Worm (Caenorhabditis elegans) whole organism, L4 larva: ENCODE results near the gene PDB1.1.

Experiments
- D1046.2 ChIP-seq: fragments of 200-800 bp; sonication (Bioruptor generic); IDR thresholded peaks from 2 replicates; pipeline ENCODE4 v1.3.6; 2022; ENCODE audit warnings: missing genetic modification characterization, missing compliant biosample characterization
- R02D3.7 ChIP-seq: fragments of 150-350 bp; sonication (generic microtip); optimal IDR thresholded peaks from 3 replicates; lab custom pipeline; 2014; ENCODE audit warnings: missing biosample characterization, missing genetic modification characterization
- T26A8.4 ChIP-seq: fragments of 200-800 bp; sonication (Bioruptor generic); IDR thresholded peaks from 2 replicates; pipeline ENCODE4 v1.3.6; 2022; ENCODE audit warnings: missing genetic modification characterization, missing compliant biosample characterization
- aha-1 ChIP-seq: fragments of 150-350 bp; peaks from one replicate; lab custom pipeline; 2014; ENCODE audit warnings: missing biosample characterization, missing genetic modification characterization
- ceh-20 ChIP-seq: fragments of 200-800 bp; sonication (Bioruptor generic); IDR thresholded peaks from 2 replicates; pipeline ENCODE4 v1.3.6; 2022; ENCODE audit warnings: missing genetic modification reagents, missing genetic modification characterization, missing compliant biosample characterization
- ceh-62 ChIP-seq: sonication (generic microtip); optimal IDR thresholded peaks from 2 replicates; lab custom pipeline; 2017; ENCODE audit warnings: missing biosample characterization, missing genetic modification characterization
- ceh-82 ChIP-seq: sonication (generic microtip); optimal IDR thresholded peaks from 2 replicates; lab custom pipeline; 2017; ENCODE audit warnings: missing biosample characterization, missing genetic modification characterization
- daf-12 ChIP-seq: fragments of 150-350 bp; optimal IDR thresholded peaks from 2 replicates; lab custom pipeline; 2014; ENCODE audit warnings: missing biosample characterization, missing genetic modification reagents, missing genetic modification characterization
- daf-16 ChIP-seq, 3 experiments: sonication (generic microtip); optimal IDR thresholded peaks; 2 replicates each; lab custom pipeline; 2016 to 2017; ENCODE audit warnings: missing genetic modification characterization in 3 of 3, missing genetic modification reagents in 3 of 3, mild to moderate bottlenecking in 2 of 3, missing compliant biosample characterization in 2 of 3, missing biosample characterization in 1 of 3, moderate library complexity in 1 of 3
- daf-19 ChIP-seq: fragments of 200-800 bp; sonication (Bioruptor generic); conservative IDR thresholded peaks from 2 replicates; pipeline ENCODE4 v1.3.6; 2022; ENCODE audit warnings: missing genetic modification characterization, missing compliant biosample characterization
- daf-8 ChIP-seq: fragments of 200-800 bp; sonication (Bioruptor generic); IDR thresholded peaks from 2 replicates; pipeline ENCODE4 v1.3.6; 2022; ENCODE audit warnings: missing genetic modification characterization, missing compliant biosample characterization
- dmd-6 ChIP-seq: fragments of 200-800 bp; sonication (Bioruptor generic); IDR thresholded peaks from 2 replicates; pipeline ENCODE4 v1.3.6; 2022; ENCODE audit warnings: missing genetic modification reagents, missing genetic modification characterization, missing compliant biosample characterization
- dmd-8 ChIP-seq: fragments of 200-800 bp; sonication (Bioruptor generic); IDR thresholded peaks from 2 replicates; pipeline ENCODE4 v1.3.6; 2022; ENCODE audit warnings: missing genetic modification characterization, missing compliant biosample characterization
- duxl-1 ChIP-seq: sonication (generic microtip); optimal IDR thresholded peaks from 2 replicates; lab custom pipeline; 2016; ENCODE audit warnings: mild to moderate bottlenecking, missing genetic modification characterization, moderate library complexity, missing compliant biosample characterization; ENCODE audit not compliant: poor library complexity
- dve-1 ChIP-seq: sonication (generic microtip); optimal IDR thresholded peaks from 2 replicates; lab custom pipeline; 2017; ENCODE audit warnings: antibody characterized with exemption, mild to moderate bottlenecking, missing genetic modification characterization, missing compliant biosample characterization; ENCODE audit not compliant: insufficient read depth
- egl-43 ChIP-seq: fragments of 200-800 bp; sonication (Bioruptor generic); IDR thresholded peaks from 2 replicates; pipeline ENCODE4 v1.3.6; 2022; ENCODE audit warnings: missing genetic modification reagents, missing genetic modification characterization, missing compliant biosample characterization
- hif-1 ChIP-seq, 2 experiments: sonication (generic microtip); optimal IDR thresholded peaks; 2 replicates each; lab custom pipeline; 2016 to 2017; ENCODE audit warnings: missing compliant biosample characterization in 2 of 2, missing genetic modification characterization in 2 of 2, missing genetic modification reagents in 2 of 2, missing genotype in 2 of 2, mild to moderate bottlenecking in 1 of 2
- hlh-11 ChIP-seq: fragments of 200-800 bp; sonication (Bioruptor generic); optimal IDR thresholded peaks from 2 replicates; lab custom pipeline; 2018; ENCODE audit warnings: mild to moderate bottlenecking, missing genetic modification characterization, missing compliant biosample characterization
- lin-13 ChIP-seq: fragments of 150-350 bp; optimal IDR thresholded peaks from 2 replicates; lab custom pipeline; 2014; ENCODE audit warnings: missing biosample characterization, missing genetic modification reagents, missing genetic modification characterization
- lin-39 ChIP-seq: fragments of 150-350 bp; optimal IDR thresholded peaks from 2 replicates; lab custom pipeline; 2014; ENCODE audit warnings: missing biosample characterization, missing genetic modification reagents, missing genetic modification characterization
- madf-5 ChIP-seq, 2 experiments: fragments of 200-800 bp; sonication (Bioruptor generic); IDR thresholded peaks; 2 replicates each; pipeline ENCODE4 v1.3.6; 2022; ENCODE audit warnings: missing compliant biosample characterization in 2 of 2, missing genetic modification characterization in 2 of 2
- mdl-1 ChIP-seq, 2 experiments: fragments of 150-350 bp in 1 of 2; sonication (generic microtip) in 1 of 2; optimal IDR thresholded peaks; 2 replicates each; lab custom pipeline; 2014 to 2017; ENCODE audit warnings: missing biosample characterization in 2 of 2, missing genetic modification characterization in 2 of 2
- nhr-102 ChIP-seq: sonication (generic microtip); optimal IDR thresholded peaks from 2 replicates; lab custom pipeline; 2016; ENCODE audit warnings: mild to moderate bottlenecking, missing genetic modification characterization, moderate library complexity, missing compliant biosample characterization
- nhr-11 ChIP-seq: fragments of 150-350 bp; optimal IDR thresholded peaks from 2 replicates; lab custom pipeline; 2014; ENCODE audit warnings: missing biosample characterization, missing genetic modification characterization
- nhr-28 ChIP-seq: fragments of 150-350 bp; optimal IDR thresholded peaks from 2 replicates; lab custom pipeline; 2014; ENCODE audit warnings: missing biosample characterization, missing genetic modification characterization
- nhr-48 ChIP-seq: sonication (generic microtip); optimal IDR thresholded peaks from 2 replicates; lab custom pipeline; 2016; ENCODE audit warnings: mild to moderate bottlenecking, missing genetic modification characterization, missing compliant biosample characterization
- nhr-76 ChIP-seq: fragments of 150-350 bp; optimal IDR thresholded peaks from 2 replicates; lab custom pipeline; 2014; ENCODE audit warnings: missing biosample characterization, missing genetic modification characterization
- nhr-77 ChIP-seq: fragments of 150-350 bp; optimal IDR thresholded peaks from 2 replicates; lab custom pipeline; 2014; ENCODE audit warnings: missing biosample characterization, missing genetic modification characterization
- php-3 ChIP-seq: fragments of 200-800 bp; sonication (Bioruptor generic); IDR thresholded peaks from 2 replicates; pipeline ENCODE4 v1.3.6; 2022; ENCODE audit warnings: missing genetic modification reagents, missing genetic modification characterization, missing compliant biosample characterization
- pqm-1 ChIP-seq: sonication (generic microtip); optimal IDR thresholded peaks from 2 replicates; lab custom pipeline; 2017; ENCODE audit warnings: missing biosample characterization, missing genetic modification characterization
- saeg-2 ChIP-seq: fragments of 200-800 bp; sonication (Bioruptor generic); IDR thresholded peaks from 2 replicates; pipeline ENCODE4 v1.3.6; 2022; ENCODE audit warnings: missing genetic modification reagents, missing genetic modification characterization, missing compliant biosample characterization
- set-16 ChIP-seq: fragments of 200-800 bp; sonication (Bioruptor generic); IDR thresholded peaks from 2 replicates; pipeline ENCODE4 v1.3.6; 2022; ENCODE audit warnings: missing genetic modification reagents, missing genetic modification characterization, missing compliant biosample characterization
- snpc-4 ChIP-seq: fragments of 150-350 bp; optimal IDR thresholded peaks from 2 replicates; lab custom pipeline; 2014; ENCODE audit warnings: missing biosample characterization, missing genetic modification characterization
- spr-3 ChIP-seq: fragments of 200-800 bp; sonication (Bioruptor generic); optimal IDR thresholded peaks from 2 replicates; lab custom pipeline; 2018; ENCODE audit warnings: mild to moderate bottlenecking, missing genetic modification characterization, missing compliant biosample characterization
- tra-1 ChIP-seq: fragments of 200-800 bp; sonication (Bioruptor generic); IDR thresholded peaks from 2 replicates; pipeline ENCODE4 v1.3.6; 2022; ENCODE audit warnings: missing genetic modification reagents, missing genetic modification characterization, missing compliant biosample characterization
- unc-130 ChIP-seq: sonication (generic microtip); optimal IDR thresholded peaks from 2 replicates; lab custom pipeline; 2016; ENCODE audit warnings: missing genetic modification reagents, missing genetic modification characterization, missing compliant biosample characterization
- unc-62 ChIP-seq, 3 experiments: fragments of 150-350 bp in 1 of 3; sonication (generic microtip); optimal IDR thresholded peaks in 2 of 3; peaks in 1 of 3; 1 replicate in 1 of 3; 2 replicates in 2 of 3; lab custom pipeline; 2014 to 2017; ENCODE audit warnings: missing biosample characterization in 3 of 3, missing genetic modification characterization in 3 of 3, missing genetic modification reagents in 3 of 3, missing genotype in 1 of 3

PDB1.1 gene

ce11 chrX:7558928-7559455, at the start of gene PDB1.1, which contains the start of gene F08C6.5:
Gene PDB1.1 (minus strand): TSS chrX:7559085.
Gene F08C6.5 (plus strand): TSS chrX:7559405.
- TF ChIP-seq hlh-11 (tag; lab: Kevin White, UChicago) (peak; percentile 55), nhr-28 (tag; lab: Kevin White, UChicago) (peak; percentile 88), dmd-6 (GFP tag; lab: Robert Waterston, UW) (peak; percentile 68), nhr-102 (no peak), nhr-77 (tag; lab: Kevin White, UChicago) (peak; percentile 69), lin-13 (GFP tag; lab: Kevin White, UChicago) (no peak), nhr-11 (tag; lab: Kevin White, UChicago) (no peak), egl-43 (GFP tag; lab: Robert Waterston, UW) (no peak), madf-5 (GFP tag; IDR thresholded peaks at IDR 0.05; lab: Robert Waterston, UW) (no peak), pqm-1 (tag; lab: Kevin White, UChicago) (peak; percentile 76), T26A8.4 (no peak), dve-1 (tag; lab: Kevin White, UChicago) (peak; percentile 4), nhr-48 (tag; lab: Kevin White, UChicago) (peak; percentile 4), mdl-1 (tag; optimal IDR thresholded peaks at IDR 0.05; lab: Kevin White, UChicago) (peak in 1 of 2 experiments; percentile 57), daf-16 (GFP tag; optimal IDR thresholded peaks at IDR 0.05; lab: Kevin White, UChicago) (no peak), daf-16 (tag; optimal IDR thresholded peaks at IDR 0.05; lab: Kevin White, UChicago) (peak; percentile 88), php-3 (peak; percentile 83)

ce11 chrX:7607982-7608381, 49.1 kb upstream of the PDB1.1 start, which contains the start of gene twk-17:
Gene twk-17 (minus strand): TSS chrX:7608082.
- no peak for TF ChIP-seq aha-1
- TF ChIP-seq ceh-62 (tag; lab: Kevin White, UChicago) = no peak
- no peak for TF ChIP-seq lin-13 (GFP tag; lab: Kevin White, UChicago)
- no peak for TF ChIP-seq R02D3.7 (tag; lab: Kevin White, UChicago)
- no peak for TF ChIP-seq snpc-4 (tag; lab: Kevin White, UChicago)
- 0 out of 2 replicates have a peak, but pooled peaks have one; percentile 63 for TF ChIP-seq D1046.2 (GFP tag; lab: Robert Waterston, UW)
- TF ChIP-seq set-16 (GFP tag; lab: Robert Waterston, UW) = 0 out of 2 replicates have a peak, but pooled peaks have one; percentile 18
- TF ChIP-seq ceh-82 = no peak
- no peak for TF ChIP-seq dmd-8 (GFP tag; lab: Robert Waterston, UW)
- no peak for TF ChIP-seq spr-3 (GFP tag; lab: Kevin White, UChicago)

DNA sequence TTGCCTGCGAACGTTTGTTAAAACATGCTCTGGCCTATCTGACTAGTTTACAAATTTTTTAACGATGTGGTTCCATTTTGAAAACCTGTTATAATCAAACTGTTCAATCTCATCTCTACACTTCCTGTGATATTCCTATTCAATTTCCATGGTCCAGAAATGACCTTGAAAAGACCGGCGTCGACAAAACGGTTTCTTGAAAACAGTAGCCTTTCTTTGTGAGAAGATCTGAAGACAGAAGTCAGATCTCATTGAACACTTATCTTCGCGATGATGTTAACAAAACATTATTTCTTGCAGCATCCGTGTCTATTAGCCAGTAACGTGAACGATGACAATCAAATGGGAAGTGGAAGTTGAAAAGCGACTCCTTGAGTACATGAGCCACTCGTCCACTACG, 37.7 kb upstream of the PDB1.1 start, which contains the start of gene C44E12.1:
TSS of gene C44E12.1 (plus strand) at position 301 of the 400 bp plus-strand sequence.
- TF ChIP-seq nhr-76 (tag; lab: Kevin White, UChicago) = no peak
- TF ChIP-seq daf-8 = no peak
- no peak for TF ChIP-seq dmd-8 (GFP tag; lab: Robert Waterston, UW)
- TF ChIP-seq aha-1 = peak; percentile 74
- no peak for TF ChIP-seq unc-130 (GFP tag; lab: Kevin White, UChicago)
- TF ChIP-seq egl-43 (GFP tag; lab: Robert Waterston, UW) = no peak
- no peak for TF ChIP-seq daf-19

ce11 chrX:7596029-7596428, 37.1 kb upstream of the PDB1.1 start:
- TF ChIP-seq dve-1 (tag; lab: Kevin White, UChicago) (peak; percentile 60), nhr-28 (tag; lab: Kevin White, UChicago) (peak; percentile 75), ceh-20 (GFP tag; lab: Robert Waterston, UW) (peak; percentile 53; the same call in 1 of the 2 replicates), lin-39 (tag; lab: Kevin White, UChicago) (no peak), nhr-102 (peak; percentile 19), hif-1 (tag; optimal IDR thresholded peaks at IDR 0.05; lab: Kevin White, UChicago) (peak in 1 of 2 experiments; percentile 42), tra-1 (GFP tag; lab: Robert Waterston, UW) (peak; percentile 73), saeg-2 (GFP tag; lab: Robert Waterston, UW) (no peak), duxl-1 (tag; lab: Kevin White, UChicago) (no peak), dmd-6 (GFP tag; lab: Robert Waterston, UW) (peak; percentile 42), daf-16 (GFP tag; optimal IDR thresholded peaks at IDR 0.05; lab: Kevin White, UChicago) (peak in 1 of 2 experiments; percentile 6), daf-16 (tag; optimal IDR thresholded peaks at IDR 0.05; lab: Kevin White, UChicago) (peak; percentile 78), mdl-1 (tag; optimal IDR thresholded peaks at IDR 0.05; lab: Kevin White, UChicago) (peak in 1 of 2 experiments; percentile 44), hlh-11 (tag; lab: Kevin White, UChicago) (peak; percentile 45), php-3 (peak; percentile 96), daf-12 (tag; lab: Kevin White, UChicago) (no peak), unc-62 (GFP tag; optimal IDR thresholded peaks at IDR 0.05 in 1 of 2; lab: Kevin White, UChicago) (peak in 1 of 2 experiments; percentile 87), unc-62 (tag; optimal IDR thresholded peaks at IDR 0.05; lab: Kevin White, UChicago) (no peak)
- TF ChIP-seq, all 104 proteins: peak for 12
